Worm (Caenorhabditis elegans): ENCODE measurements around the gene C05D9.9.
A peak's percentile ranks its signal among the peaks of the same experiment; 100 is the strongest.

Gene C05D9.9

DNA sequence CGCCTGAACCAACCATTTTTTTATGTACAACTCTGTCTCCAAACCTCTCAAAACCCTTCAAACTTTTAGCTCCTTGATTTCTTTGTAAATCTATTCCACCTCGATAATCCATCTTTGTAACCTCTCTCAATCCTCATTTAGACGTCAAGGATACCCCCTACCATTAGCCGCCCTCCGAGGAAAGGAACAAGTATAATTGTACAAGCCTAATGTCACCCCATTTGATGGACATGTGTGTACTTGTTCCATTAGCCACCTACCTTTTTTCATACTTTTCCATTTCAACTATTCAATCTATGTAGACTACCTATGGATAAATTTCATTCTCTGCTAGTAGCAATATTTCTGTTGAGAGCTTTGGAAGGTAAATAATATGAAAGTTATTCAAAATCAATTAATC is 16.3 kb downstream of the C05D9.9 start, which contains the start of gene C05D9.4:
Gene C05D9.4 (plus strand): TSS at position 301 of the 400 bp plus-strand sequence.
- TF ChIP-seq ztf-11 (tag; optimal IDR thresholded peaks at IDR 0.05) (no peak), bed-3 (GFP tag; optimal IDR thresholded peaks at IDR 0.05) (no peak), cnd-1 (tag; optimal IDR thresholded peaks at IDR 0.05) (no peak), ham-2 (GFP tag; optimal IDR thresholded peaks at IDR 0.05) (no peak), nhr-2 (tag; optimal IDR thresholded peaks at IDR 0.05) (no peak), drap-1 (GFP tag; optimal IDR thresholded peaks at IDR 0.05) (no peak), lin-32 (GFP tag; optimal IDR thresholded peaks at IDR 0.05) (no peak)

DNA sequence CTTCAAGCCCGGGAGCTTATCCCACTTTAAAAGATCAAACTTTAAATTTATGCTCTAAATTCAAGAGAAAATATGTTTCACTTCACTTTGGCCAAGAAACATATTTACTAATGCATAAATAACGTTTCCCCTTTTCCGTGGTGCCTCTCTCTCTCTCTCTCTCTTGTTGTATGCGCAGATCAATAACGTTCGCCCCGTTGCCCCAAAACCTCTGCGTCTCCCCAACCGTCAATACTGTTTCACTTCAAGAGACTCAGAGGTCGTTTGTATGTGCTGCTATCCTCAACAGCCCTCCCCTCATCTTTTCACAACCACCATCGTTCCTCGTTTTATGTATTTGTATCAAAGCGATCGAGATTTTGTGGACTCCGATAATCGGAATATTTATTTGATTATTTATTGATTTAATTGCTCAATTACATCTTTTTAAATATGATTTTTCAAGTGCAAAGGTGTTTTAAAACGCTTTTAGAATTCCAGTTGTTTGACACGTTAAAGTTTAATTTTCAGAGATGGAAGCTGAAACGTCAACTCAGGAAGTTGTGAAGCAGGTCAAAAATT is 20.3 kb downstream of the C05D9.9 start, which contains the start of gene ife-4:
Gene ife-4 (plus strand): TSS at position 511 of the 561 bp plus-strand sequence.
- TF ChIP-seq nhr-237 (tag; optimal IDR thresholded peaks at IDR 0.05) = no peak
- peak; percentile 5 for TF ChIP-seq lsy-2 (tag; optimal IDR thresholded peaks at IDR 0.05)
- no peak for TF ChIP-seq zip-8 (tag; optimal IDR thresholded peaks at IDR 0.05)
- TF ChIP-seq mab-5 (tag; optimal IDR thresholded peaks at IDR 0.05) = peak; percentile 32
- TF ChIP-seq pha-4 (tag; optimal IDR thresholded peaks at IDR 0.05) = peak; percentile 22
- TF ChIP-seq tbx-8 (GFP tag; optimal IDR thresholded peaks at IDR 0.05) = no peak
- TF ChIP-seq mls-2 (tag; optimal IDR thresholded peaks at IDR 0.05) = peak; percentile 76
- TF ChIP-seq sem-2 (GFP tag; optimal IDR thresholded peaks at IDR 0.05) = no peak
- TF ChIP-seq mep-1 (tag; optimal IDR thresholded peaks at IDR 0.05) = peak; percentile 3
- TF ChIP-seq unc-120 (tag; optimal IDR thresholded peaks at IDR 0.05; ENCODE audit: poor library complexity, severe bottlenecking) = peak; percentile 47
- peak; percentile 45 for TF ChIP-seq ceh-39 (tag; optimal IDR thresholded peaks at IDR 0.05)
- peak; percentile 48 for TF ChIP-seq M03D4.4 (tag; optimal IDR thresholded peaks at IDR 0.05)
- no peak for TF ChIP-seq hlh-1 (tag; optimal IDR thresholded peaks at IDR 0.05)
- no peak for TF ChIP-seq nhr-28 (tag; optimal IDR thresholded peaks at IDR 0.05)
- peak; percentile 15 for TF ChIP-seq drap-1 (GFP tag; optimal IDR thresholded peaks at IDR 0.05)
- TF ChIP-seq ces-1 (GFP tag; optimal IDR thresholded peaks at IDR 0.05) = peak; percentile 75
- TF ChIP-seq elt-1 (tag; optimal IDR thresholded peaks at IDR 0.05; ENCODE audit: borderline replicate concordance, insufficient read depth) = peak; percentile 10
- TF ChIP-seq nhr-12 (tag; optimal IDR thresholded peaks at IDR 0.05) = no peak
- TF ChIP-seq ham-2 (GFP tag; optimal IDR thresholded peaks at IDR 0.05) = no peak
- TF ChIP-seq ceh-43 (GFP tag; optimal IDR thresholded peaks at IDR 0.05) = no peak
- TF ChIP-seq lin-13 (tag; optimal IDR thresholded peaks at IDR 0.05) = no peak
- TF ChIP-seq blmp-1 (tag; optimal IDR thresholded peaks at IDR 0.05) = no peak
- TF ChIP-seq cnd-1 (tag; optimal IDR thresholded peaks at IDR 0.05) = peak; percentile 44
- peak; percentile 55 for TF ChIP-seq sptf-1 (tag; optimal IDR thresholded peaks at IDR 0.05)
- no peak for TF ChIP-seq snpc-4 (tag; optimal IDR thresholded peaks at IDR 0.05)
- peak; percentile 33 for TF ChIP-seq nhr-2 (tag; optimal IDR thresholded peaks at IDR 0.05)
- peak; percentile 43 for TF ChIP-seq unc-62 (GFP tag; optimal IDR thresholded peaks at IDR 0.05)
- no peak for TF ChIP-seq ceh-83 (GFP tag; optimal IDR thresholded peaks at IDR 0.05)
- no peak for TF ChIP-seq flh-1 (GFP tag; optimal IDR thresholded peaks at IDR 0.05)
- no peak for TF ChIP-seq bed-3 (GFP tag; optimal IDR thresholded peaks at IDR 0.05)
- no peak for TF ChIP-seq elt-3 (tag; optimal IDR thresholded peaks at IDR 0.05)
- no peak for TF ChIP-seq unc-39 (tag; optimal IDR thresholded peaks at IDR 0.05)
- no peak for TF ChIP-seq ztf-11 (tag; optimal IDR thresholded peaks at IDR 0.05)
- TF ChIP-seq lin-32 (GFP tag; optimal IDR thresholded peaks at IDR 0.05) = no peak
- TF ChIP-seq nhr-76 (tag; optimal IDR thresholded peaks at IDR 0.05) = no peak

DNA sequence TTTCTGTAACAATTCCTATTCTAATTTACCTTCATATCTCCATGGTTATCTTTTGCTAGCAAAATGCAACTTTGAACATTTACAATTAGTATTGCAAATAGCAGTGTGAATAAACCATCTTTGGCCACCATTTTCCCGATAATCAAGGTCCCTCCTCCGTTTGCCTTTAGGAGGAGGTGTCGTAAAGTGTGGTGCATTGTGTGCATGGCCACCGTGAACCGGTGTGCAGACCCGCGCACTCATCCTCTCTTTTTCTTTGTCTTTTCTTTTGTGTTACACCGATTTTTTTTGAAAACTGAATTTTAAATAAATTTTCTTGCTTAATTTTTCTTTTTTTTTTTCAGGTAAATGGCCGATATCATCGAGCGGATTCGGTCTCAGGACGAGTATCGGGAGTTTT is 27.2 kb downstream of the C05D9.9 start, which contains the start of the genes pigx-1 and rme-6:
Gene pigx-1 (minus strand): TSS at position 206 of the 400 bp plus-strand sequence.
Gene rme-6 (plus strand): TSS at position 345 of the 400 bp plus-strand sequence.
- TF ChIP-seq hlh-1 (tag; optimal IDR thresholded peaks at IDR 0.05) (no peak), nhr-12 (tag; optimal IDR thresholded peaks at IDR 0.05) (no peak), elt-1 (tag; optimal IDR thresholded peaks at IDR 0.05; ENCODE audit: borderline replicate concordance, insufficient read depth) (no peak), unc-120 (tag; optimal IDR thresholded peaks at IDR 0.05; ENCODE audit: poor library complexity, severe bottlenecking) (peak; percentile 70), ces-1 (GFP tag; optimal IDR thresholded peaks at IDR 0.05) (peak; percentile 8), lin-13 (tag; optimal IDR thresholded peaks at IDR 0.05) (peak; percentile 9)

All from whole organism, mixed stage, embryonic.